Worm (Caenorhabditis elegans): ENCODE data around the gene vps-11.

DNA sequence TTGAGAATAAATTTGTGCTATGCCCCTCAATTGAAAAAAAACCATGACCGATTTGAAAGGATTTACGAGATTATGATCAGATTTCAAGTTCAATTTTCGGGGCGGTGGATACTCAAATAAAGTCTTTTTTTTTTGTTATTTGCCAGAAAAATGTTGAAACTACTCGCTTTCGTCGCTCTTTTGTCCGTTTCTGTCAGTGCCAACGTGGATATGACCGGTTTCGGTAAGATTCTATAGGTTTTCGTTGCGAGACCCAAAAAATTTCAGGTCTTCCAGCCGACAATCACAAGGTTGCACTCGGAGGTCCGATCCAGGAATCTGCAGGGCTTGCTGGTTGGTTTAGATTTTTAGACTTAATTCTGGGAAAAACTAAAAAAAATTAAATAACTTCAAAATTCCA, 6.1 kb downstream of the vps-11 start, which contains the start of gene tag-209:
- TF ChIP-seq ama-1 (optimal IDR thresholded peaks at IDR 0.05) (peak; percentile 87), hmg-4 (GFP tag; optimal IDR thresholded peaks at IDR 0.05) (no peak)

Measured in whole organism, early embryonic.